Worm (Caenorhabditis elegans) whole organism, late embryonic: ENCODE results near the gene K08D10.13.

Experiments
- ceh-19 ChIP-seq: fragments of 200-800 bp; sonication (Bioruptor generic); optimal IDR thresholded peaks from 2 replicates; lab custom pipeline; 2018; ENCODE audit warnings: mild to moderate bottlenecking, missing genetic modification characterization, missing compliant biosample characterization
- sox-4 ChIP-seq: sonication (generic microtip); optimal IDR thresholded peaks from 2 replicates; lab custom pipeline; 2017; ENCODE audit warnings: mild to moderate bottlenecking, missing genetic modification characterization, inconsistent platforms, missing compliant biosample characterization

DNA sequence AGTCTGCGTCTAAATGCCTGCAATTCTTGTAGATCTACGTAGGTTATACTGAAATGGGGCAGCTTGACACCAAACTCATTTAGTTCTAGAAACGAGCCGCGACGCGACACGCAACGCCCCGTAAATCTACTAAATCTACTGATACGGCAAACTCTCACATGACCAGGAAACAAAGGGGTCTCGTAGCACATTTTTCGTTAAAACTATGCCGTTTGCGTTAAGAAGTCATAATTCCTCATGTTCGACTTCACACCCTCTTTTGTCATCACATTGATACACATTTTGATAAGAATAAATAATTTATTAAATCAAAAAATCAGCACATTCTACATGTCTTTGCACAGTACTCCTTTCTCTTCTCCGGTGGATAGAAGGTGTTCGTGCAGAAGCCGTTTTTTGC is 50.3 kb downstream of the K08D10.13 start:
- TF ChIP-seq ceh-19 (no peak), sox-4 (tag; lab: Kevin White, UChicago) (no peak)
